Worm (Caenorhabditis elegans) whole organism, young adult: Measurements from ENCODE around the gene syx-2.
A peak's percentile ranks its signal among the peaks of the same experiment; 100 is the strongest.
"Not testable (repeated sequence)": the region's sequence is repeated elsewhere in the genome, so short reads cannot be mapped to it uniquely, and the experiment has no call there.

ENCODE experiments used
- F52B5.7 ChIP-seq: sonication (generic microtip); optimal IDR thresholded peaks from 2 replicates; lab custom pipeline; 2016; ENCODE audit warnings: mild to moderate bottlenecking, missing genetic modification characterization, missing compliant biosample characterization
- F55B11.4 ChIP-seq: sonication (generic microtip); optimal IDR thresholded peaks from 2 replicates; lab custom pipeline; 2016; ENCODE audit warnings: missing compliant biosample characterization, missing genetic modification characterization, borderline replicate concordance; ENCODE audit not compliant: insufficient read depth
- K12H6.12 ChIP-seq: fragments of 200-800 bp; sonication (Bioruptor generic); optimal IDR thresholded peaks from 2 replicates; lab custom pipeline; 2018; ENCODE audit warnings: mild to moderate bottlenecking, missing genetic modification characterization, missing compliant biosample characterization
- Y53F4B.3 ChIP-seq: fragments of 200-800 bp; sonication (Bioruptor generic); IDR thresholded peaks from 2 replicates; pipeline ENCODE4 v1.3.6; 2022; ENCODE audit warnings: missing genetic modification reagents, missing genetic modification characterization, missing compliant biosample characterization
- Y56A3A.18 ChIP-seq: fragments of 200-800 bp; sonication (Bioruptor generic); IDR thresholded peaks from 2 replicates; pipeline ENCODE4 v1.3.6; 2022; ENCODE audit warnings: missing genetic modification reagents, missing genetic modification characterization, missing compliant biosample characterization
- ZK185.1 ChIP-seq: sonication (generic microtip); optimal IDR thresholded peaks from 2 replicates; lab custom pipeline; 2016; ENCODE audit warnings: mild to moderate bottlenecking, missing genetic modification characterization, missing compliant biosample characterization; ENCODE audit not compliant: poor library complexity, severe bottlenecking
- akir-1 ChIP-seq: fragments of 200-800 bp; sonication (Bioruptor generic); optimal IDR thresholded peaks from 2 replicates; lab custom pipeline; 2018; ENCODE audit warnings: mild to moderate bottlenecking, missing genetic modification characterization, moderate library complexity, missing compliant biosample characterization
- attf-5 ChIP-seq: fragments of 200-800 bp; sonication (Bioruptor generic); optimal IDR thresholded peaks from 2 replicates; lab custom pipeline; 2018; ENCODE audit warnings: mild to moderate bottlenecking, missing genetic modification characterization, missing compliant biosample characterization
- cebp-1 ChIP-seq, 2 experiments: fragments of 200-800 bp in 1 of 2; sonication (Bioruptor generic) in 1 of 2; sonication (generic microtip) in 1 of 2; IDR thresholded peaks in 1 of 2; optimal IDR thresholded peaks in 1 of 2; 2 replicates each; pipeline versions ENCODE4 v1.3.6 to Lab custom; 2017 to 2022; ENCODE audit warnings: missing compliant biosample characterization in 2 of 2, missing genetic modification characterization in 2 of 2, mild to moderate bottlenecking in 1 of 2, missing genetic modification reagents in 1 of 2, moderate library complexity in 1 of 2
- dox-1 ChIP-seq: fragments of 200-800 bp; sonication (Bioruptor generic); IDR thresholded peaks from 2 replicates; pipeline ENCODE4 v1.3.6; 2022; ENCODE audit warnings: missing genetic modification reagents, missing genetic modification characterization, missing compliant biosample characterization
- fkh-3 ChIP-seq: sonication (generic microtip); optimal IDR thresholded peaks from 2 replicates; lab custom pipeline; 2016; ENCODE audit warnings: mild to moderate bottlenecking, missing genetic modification characterization, missing compliant biosample characterization
- hmg-1.2 ChIP-seq: fragments of 200-800 bp; sonication (Bioruptor generic); IDR thresholded peaks from 2 replicates; pipeline ENCODE4 v1.3.6; 2022; ENCODE audit warnings: missing genetic modification reagents, missing genetic modification characterization, missing compliant biosample characterization
- hrde-1 ChIP-seq: sonication (generic microtip); optimal IDR thresholded peaks from 2 replicates; lab custom pipeline; 2016; ENCODE audit warnings: missing genetic modification characterization, mild to moderate bottlenecking, missing compliant biosample characterization, moderate library complexity, missing genotype, missing genetic modification reagents, borderline replicate concordance
- hsf-1 ChIP-seq: fragments of 200-800 bp; sonication (Bioruptor generic); IDR thresholded peaks from 2 replicates; pipeline ENCODE4 v1.3.6; 2022; ENCODE audit warnings: missing genetic modification reagents, missing genetic modification characterization, missing compliant biosample characterization
- let-526 ChIP-seq: fragments of 200-800 bp; sonication (Bioruptor generic); IDR thresholded peaks from 2 replicates; pipeline ENCODE4 v1.3.6; 2022; ENCODE audit warnings: missing genetic modification reagents, missing genetic modification characterization, missing compliant biosample characterization
- let-607 ChIP-seq, 2 experiments: fragments of 200-800 bp in 1 of 2; sonication (Bioruptor generic) in 1 of 2; sonication (generic microtip) in 1 of 2; optimal IDR thresholded peaks; 2 replicates each; lab custom pipeline; 2016 to 2018; ENCODE audit warnings: mild to moderate bottlenecking in 2 of 2, missing compliant biosample characterization in 2 of 2, missing genetic modification characterization in 2 of 2, moderate library complexity in 2 of 2, missing genotype in 1 of 2
- lin-40 ChIP-seq: sonication (generic microtip); optimal IDR thresholded peaks from 2 replicates; lab custom pipeline; 2016; ENCODE audit warnings: missing genetic modification characterization, mild to moderate bottlenecking, missing compliant biosample characterization, missing genotype, missing genetic modification reagents
- lin-54 ChIP-seq: fragments of 200-800 bp; sonication (Bioruptor generic); optimal IDR thresholded peaks from 2 replicates; lab custom pipeline; 2018; ENCODE audit warnings: mild to moderate bottlenecking, missing genetic modification characterization, missing compliant biosample characterization
- lsl-1 ChIP-seq: fragments of 200-800 bp; sonication (Bioruptor generic); optimal IDR thresholded peaks from 2 replicates; lab custom pipeline; 2018; ENCODE audit warnings: mild to moderate bottlenecking, missing genetic modification characterization, moderate library complexity, missing compliant biosample characterization
- mcd-1 ChIP-seq: fragments of 200-800 bp; sonication (Bioruptor generic); IDR thresholded peaks from 2 replicates; pipeline ENCODE4 v1.3.6; 2022; ENCODE audit warnings: missing genetic modification reagents, missing genetic modification characterization, missing compliant biosample characterization
- nfyb-1 ChIP-seq: fragments of 200-800 bp; sonication (Bioruptor generic); IDR thresholded peaks from 2 replicates; pipeline ENCODE4 v1.3.6; 2022; ENCODE audit warnings: missing genetic modification reagents, missing genetic modification characterization, missing compliant biosample characterization
- nhr-80 ChIP-seq: sonication (generic microtip); optimal IDR thresholded peaks from 2 replicates; lab custom pipeline; 2016; ENCODE audit warnings: missing genetic modification characterization, missing compliant biosample characterization
- nhr-90 ChIP-seq: sonication (generic microtip); optimal IDR thresholded peaks from 2 replicates; lab custom pipeline; 2016; ENCODE audit warnings: missing genotype, mild to moderate bottlenecking, missing genetic modification characterization, missing compliant biosample characterization
- pbrm-1 ChIP-seq: fragments of 200-800 bp; sonication (Bioruptor generic); IDR thresholded peaks from 2 replicates; pipeline ENCODE4 v1.3.6; 2022; ENCODE audit warnings: missing genetic modification reagents, missing genetic modification characterization, missing compliant biosample characterization
- rpc-1 ChIP-seq, 2 experiments: fragments of 150-350 bp in 1 of 2; sonication (generic microtip) in 1 of 2; optimal IDR thresholded peaks; 2 replicates each; lab custom pipeline; 2014 to 2018; ENCODE audit warnings: missing biosample characterization in 1 of 2, missing genetic modification characterization in 1 of 2, missing genetic modification reagents in 1 of 2, missing genotype in 1 of 2
- snpc-1.3 ChIP-seq: sonication (generic microtip); optimal IDR thresholded peaks from 2 replicates; lab custom pipeline; 2017; ENCODE audit warnings: missing genetic modification characterization, mild to moderate bottlenecking, missing compliant biosample characterization, antibody characterized with exemption, moderate library complexity, missing genotype, missing genetic modification reagents; ENCODE audit not compliant: insufficient read depth
- snpc-4 ChIP-seq, 5 experiments: fragments of 150-350 bp in 1 of 5; sonication (generic microtip) in 4 of 5; optimal IDR thresholded peaks; 2 replicates each; lab custom pipeline; 2014 to 2018; ENCODE audit warnings: missing genetic modification characterization in 5 of 5, missing biosample characterization in 3 of 5, antibody characterized with exemption in 2 of 5, mild to moderate bottlenecking in 2 of 5, missing compliant biosample characterization in 2 of 5, missing genotype in 2 of 5, moderate library complexity in 2 of 5, missing genetic modification reagents in 1 of 5
- tbp1 ChIP-seq: fragments of 200-800 bp; sonication (Bioruptor generic); optimal IDR thresholded peaks from 2 replicates; lab custom pipeline; 2018; ENCODE audit warnings: mild to moderate bottlenecking, missing genetic modification characterization, missing compliant biosample characterization
- tlf-1 ChIP-seq: fragments of 200-800 bp; sonication (Bioruptor generic); optimal IDR thresholded peaks from 2 replicates; lab custom pipeline; 2018; ENCODE audit warnings: mild to moderate bottlenecking, missing genetic modification characterization, missing compliant biosample characterization
- unc-62 ChIP-seq: fragments of 150-350 bp; optimal IDR thresholded peaks from 2 replicates; lab custom pipeline; 2014; ENCODE audit warnings: missing biosample characterization, missing genetic modification reagents, missing genetic modification characterization
- ztf-18 ChIP-seq: sonication (generic microtip); optimal IDR thresholded peaks from 2 replicates; lab custom pipeline; 2016; ENCODE audit warnings: missing genotype, mild to moderate bottlenecking, missing genetic modification characterization, missing compliant biosample characterization
- ztf-3 ChIP-seq: fragments of 200-800 bp; sonication (Bioruptor generic); optimal IDR thresholded peaks from 2 replicates; lab custom pipeline; 2018; ENCODE audit warnings: mild to moderate bottlenecking, missing genetic modification characterization, missing compliant biosample characterization

Gene syx-2

ce11 chrX:13980417-13980816, 20.5 kb downstream of the syx-2 start, which contains the start of gene arrd-24:
Gene arrd-24, minus strand, starts transcription at chrX:13980517.
- not testable (repeated sequence) for TF ChIP-seq F52B5.7 (tag; lab: Kevin White, UChicago); ZK185.1; let-526

ce11 chrX:13986307-13986706, 26.4 kb downstream of the syx-2 start, which contains the start of gene irld-24:
Gene irld-24, plus strand, starts transcription at chrX:13986607.
- TF ChIP-seq hsf-1 (GFP tag; lab: Robert Waterston, UW) (no peak), tlf-1 (GFP tag; lab: Kevin White, UChicago) (no peak), ZK185.1 (no peak), tbp1 (GFP tag; lab: Kevin White, UChicago) (no peak), unc-62 (GFP tag; lab: Kevin White, UChicago) (no peak), lin-54 (GFP tag; lab: Kevin White, UChicago) (no peak), let-607 (tag; optimal IDR thresholded peaks at IDR 0.05; lab: Kevin White, UChicago) (no peak)

- TF ChIP-seq rpc-1 (optimal IDR thresholded peaks at IDR 0.05; lab: Kevin White, UChicago) (no peak), rpc-1 (tag; optimal IDR thresholded peaks at IDR 0.05; lab: Kevin White, UChicago) (peak; percentile 56), K12H6.12 (tag; lab: Kevin White, UChicago) (no peak)
These were observed 30.7 kb downstream of the syx-2 start, which contains the start of gene C31E10.11 for ce11 chrX:13990680-13991079. Gene C31E10.11, minus strand, starts transcription at chrX:13990780.

ce11 chrX:13995803-13996388, 35.9 kb downstream of the syx-2 start, which contains the start of the genes C31E10.5 and C31E10.6:
Gene C31E10.5, minus strand, starts transcription at chrX:13995834.
Gene C31E10.6, plus strand, starts transcription at chrX:13996338.
- no peak for TF ChIP-seq Y53F4B.3 (GFP tag; lab: Robert Waterston, UW)
- TF ChIP-seq nhr-90 (tag; lab: Kevin White, UChicago), result no peak
- no peak for TF ChIP-seq lsl-1
- TF ChIP-seq hmg-1.2 (GFP tag; lab: Robert Waterston, UW), result peak; percentile 85

ce11 chrX:14000198-14000748, 40.3 kb downstream of the syx-2 start:
- TF ChIP-seq dox-1 (GFP tag; lab: Robert Waterston, UW) (no peak), ztf-18 (tag; lab: Kevin White, UChicago) (no peak), nhr-80 (tag; lab: Kevin White, UChicago) (peak; percentile 78), lin-40 (tag; lab: Kevin White, UChicago) (peak; percentile 9), ztf-3 (GFP tag; lab: Kevin White, UChicago) (no peak)

ce11 chrX:14001494-14001974, 41.6 kb downstream of the syx-2 start, which contains the start of gene cytb-5.1:
Gene cytb-5.1, plus strand, starts transcription at chrX:14001924.
- TF ChIP-seq mcd-1 (GFP tag; lab: Robert Waterston, UW), result 0 out of 2 replicates have a peak, but pooled peaks have one; percentile 33
- TF ChIP-seq lin-54 (GFP tag; lab: Kevin White, UChicago), result peak; percentile 14
- TF ChIP-seq akir-1 (GFP tag; lab: Kevin White, UChicago), result no peak
- TF ChIP-seq nhr-80 (tag; lab: Kevin White, UChicago), result peak; percentile 63
- no peak for TF ChIP-seq F55B11.4 (tag; lab: Kevin White, UChicago)
- peak; percentile 20; the same call in 1 of the 2 replicates for TF ChIP-seq cebp-1 (GFP tag; IDR thresholded peaks at IDR 0.05; lab: Robert Waterston, UW)
- peak; percentile 74 for TF ChIP-seq cebp-1 (tag; optimal IDR thresholded peaks at IDR 0.05; lab: Kevin White, UChicago)
- TF ChIP-seq snpc-1.3 (tag; lab: Kevin White, UChicago), result no peak
- TF ChIP-seq fkh-3 (tag; lab: Kevin White, UChicago), result no peak
- TF ChIP-seq dox-1 (GFP tag; lab: Robert Waterston, UW), result no peak
- 0 out of 2 replicates have a peak, but pooled peaks have one; percentile 52 for TF ChIP-seq nfyb-1 (GFP tag; lab: Robert Waterston, UW)
- TF ChIP-seq Y56A3A.18, result no peak
- TF ChIP-seq hrde-1, result no peak
- no peak for TF ChIP-seq snpc-4 (GFP tag; optimal IDR thresholded peaks at IDR 0.05; lab: Kevin White, UChicago)
- TF ChIP-seq snpc-4 (tag; optimal IDR thresholded peaks at IDR 0.05; lab: Kevin White, UChicago), result peak in 1 of 4 experiments; percentile 16
- TF ChIP-seq pbrm-1 (GFP tag; lab: Robert Waterston, UW), result 0 out of 2 replicates have a peak, but pooled peaks have one; percentile 18
- TF ChIP-seq attf-5 (GFP tag; lab: Kevin White, UChicago), result peak; percentile 10
- TF ChIP-seq lin-40 (tag; lab: Kevin White, UChicago), result peak; percentile 10
- TF ChIP-seq, all 124 proteins: peak for 9
